Fruit fly (Drosophila melanogaster) whole organism, embryonic: ENCODE measurements around the gene Vps53.

Experiments
- Bgb ChIP-seq: fragments of 200-800 bp; sonication (Bioruptor generic); IDR thresholded peaks from 2 replicates; pipeline ENCODE4 v1.3.6; 2022; ENCODE audit warnings: missing biosample characterization, missing genetic modification characterization; ENCODE audit not compliant: partially characterized antibody
- CG10209 ChIP-seq: fragments of 200-800 bp; sonication (Bioruptor generic); optimal IDR thresholded peaks from 3 replicates; lab custom pipeline; 2017; ENCODE audit warnings: missing biosample characterization, mild to moderate bottlenecking, missing genetic modification characterization, missing genetic modification reagents
- CG10267 ChIP-seq: fragments of 200-800 bp; sonication (Bioruptor generic); optimal IDR thresholded peaks from 2 replicates; lab custom pipeline; 2018; ENCODE audit warnings: missing biosample characterization, mild to moderate bottlenecking, missing genetic modification characterization, moderate library complexity
- CG10274 ChIP-seq: fragments of 200-800 bp; sonication (Bioruptor generic); optimal IDR thresholded peaks from 3 replicates; lab custom pipeline; 2017; ENCODE audit warnings: missing biosample characterization, mild to moderate bottlenecking, missing genetic modification characterization
- CG10959 ChIP-seq: fragments of 200-800 bp; sonication (Bioruptor generic); IDR thresholded peaks from 2 replicates; pipeline ENCODE4 v1.3.6; 2022; ENCODE audit warnings: missing biosample characterization, missing genetic modification characterization
- CG11398 ChIP-seq: fragments of 200-800 bp; sonication (Bioruptor generic); optimal IDR thresholded peaks from 2 replicates; lab custom pipeline; 2016; ENCODE audit warnings: missing biosample characterization, missing genetic modification characterization
- CG12769 ChIP-seq: fragments of 200-800 bp; sonication (Bioruptor generic); optimal IDR thresholded peaks from 2 replicates; lab custom pipeline; 2019; ENCODE audit warnings: missing biosample characterization, mild to moderate bottlenecking, missing genetic modification characterization, moderate library complexity
- CG13123 ChIP-seq: fragments of 200-800 bp; sonication (Bioruptor generic); optimal IDR thresholded peaks from 2 replicates; lab custom pipeline; 2016; ENCODE audit warnings: missing biosample characterization, missing genetic modification characterization
- CG13296 ChIP-seq: fragments of 200-800 bp; sonication (Bioruptor generic); optimal IDR thresholded peaks from 3 replicates; lab custom pipeline; 2018; ENCODE audit warnings: missing biosample characterization, mild to moderate bottlenecking, missing genetic modification characterization
- CG14014 ChIP-seq: fragments of 200-800 bp; sonication (Bioruptor generic); IDR thresholded peaks from 2 replicates; pipeline ENCODE4 v1.3.6; 2022; ENCODE audit warnings: missing biosample characterization, missing genetic modification characterization
- CG14441 ChIP-seq: fragments of 200-800 bp; sonication (Bioruptor generic); IDR thresholded peaks from 2 replicates; pipeline ENCODE4 v1.3.6; 2022; ENCODE audit warnings: missing biosample characterization, missing genetic modification characterization
- CG14667 ChIP-seq: fragments of 200-800 bp; sonication (Bioruptor generic); IDR thresholded peaks from 2 replicates; pipeline ENCODE4 v1.3.6; 2022; ENCODE audit warnings: missing biosample characterization, missing genetic modification characterization
- CG14710 ChIP-seq: fragments of 200-800 bp; sonication (Bioruptor generic); optimal IDR thresholded peaks from 3 replicates; lab custom pipeline; 2019; ENCODE audit warnings: missing biosample characterization, mild to moderate bottlenecking, missing genetic modification characterization, moderate library complexity
- CG1792 ChIP-seq: fragments of 200-800 bp; sonication (Bioruptor generic); optimal IDR thresholded peaks from 2 replicates; lab custom pipeline; 2016; ENCODE audit warnings: missing biosample characterization, missing genetic modification characterization
- CG18011 ChIP-seq: fragments of 200-800 bp; sonication (Bioruptor generic); optimal IDR thresholded peaks from 2 replicates; lab custom pipeline; 2017; ENCODE audit warnings: missing biosample characterization, missing genetic modification characterization, mild to moderate bottlenecking, moderate library complexity, missing genotype
- CG3065 ChIP-seq: fragments of 200-800 bp; sonication (Bioruptor generic); optimal IDR thresholded peaks from 2 replicates; lab custom pipeline; 2016; ENCODE audit warnings: missing biosample characterization, missing genetic modification characterization
- CG3163 ChIP-seq: fragments of 200-800 bp; sonication (Bioruptor generic); optimal IDR thresholded peaks from 3 replicates; lab custom pipeline; 2016; ENCODE audit warnings: missing biosample characterization, missing genetic modification characterization
- CG33557 ChIP-seq: fragments of 200-800 bp; sonication (Bioruptor generic); optimal IDR thresholded peaks from 2 replicates; lab custom pipeline; 2019; ENCODE audit warnings: missing biosample characterization, mild to moderate bottlenecking, missing genetic modification characterization, moderate library complexity
- CG3847 ChIP-seq: fragments of 200-800 bp; sonication (Bioruptor generic); IDR thresholded peaks from 2 replicates; pipeline ENCODE4 v1.3.6; 2022; ENCODE audit warnings: missing biosample characterization, missing genetic modification characterization
- CG6791 ChIP-seq: fragments of 200-800 bp; sonication (Bioruptor generic); IDR thresholded peaks from 3 replicates; pipeline ENCODE4 v1.3.6; 2022; ENCODE audit warnings: missing biosample characterization, missing genetic modification characterization; ENCODE audit not compliant: partially characterized antibody
- CG7928 ChIP-seq: fragments of 200-800 bp; sonication (Bioruptor generic); optimal IDR thresholded peaks from 2 replicates; lab custom pipeline; 2017; ENCODE audit warnings: missing biosample characterization, mild to moderate bottlenecking, missing genetic modification characterization
- CG8924 ChIP-seq: fragments of 200-800 bp; optimal IDR thresholded peaks from 3 replicates; lab custom pipeline; 2019; ENCODE audit warnings: missing biosample characterization, mild to moderate bottlenecking, missing genetic modification characterization, moderate library complexity
- CG9932 ChIP-seq: fragments of 200-800 bp; sonication (Bioruptor generic); IDR thresholded peaks from 2 replicates; pipeline ENCODE4 v1.3.6; 2022; ENCODE audit warnings: missing biosample characterization, missing genetic modification characterization
- Chrac-16 ChIP-seq: fragments of 200-800 bp; sonication (Bioruptor generic); optimal IDR thresholded peaks from 3 replicates; lab custom pipeline; 2016; ENCODE audit warnings: missing biosample characterization, missing genetic modification characterization
- Doc3 ChIP-seq: fragments of 200-800 bp; sonication (Bioruptor generic); IDR thresholded peaks from 3 replicates; pipeline ENCODE4 v1.3.6; 2022; ENCODE audit warnings: missing biosample characterization, missing genetic modification characterization; ENCODE audit not compliant: partially characterized antibody
- Elba2 ChIP-seq: fragments of 200-800 bp; sonication (Bioruptor generic); optimal IDR thresholded peaks from 3 replicates; lab custom pipeline; 2016; ENCODE audit warnings: missing biosample characterization, missing genetic modification characterization
- Hsf ChIP-seq: fragments of 200-800 bp; sonication (Bioruptor generic); optimal IDR thresholded peaks from 3 replicates; lab custom pipeline; 2016; ENCODE audit warnings: missing biosample characterization, missing genetic modification characterization
- Jarid2 ChIP-seq: fragments of 200-800 bp; sonication (Bioruptor generic); optimal IDR thresholded peaks from 3 replicates; lab custom pipeline; 2017; ENCODE audit warnings: mild to moderate bottlenecking, missing biosample characterization, missing genetic modification reagents, missing genetic modification characterization
- Kr ChIP-seq: fragments of 200-800 bp; sonication (Bioruptor generic); optimal IDR thresholded peaks from 2 replicates; lab custom pipeline; 2017; ENCODE audit warnings: missing biosample characterization, mild to moderate bottlenecking, missing genetic modification characterization
- Poxn ChIP-seq: fragments of 200-800 bp; sonication (Bioruptor generic); IDR thresholded peaks from 2 replicates; pipeline ENCODE4 v1.3.6; 2022; ENCODE audit warnings: missing biosample characterization, missing genetic modification characterization
- Xrp1 ChIP-seq: fragments of 200-800 bp; sonication (Bioruptor generic); IDR thresholded peaks from 2 replicates; pipeline ENCODE4 v1.3.6; 2022; ENCODE audit warnings: missing biosample characterization, missing genetic modification characterization
- ab ChIP-seq: fragments of 200-800 bp; sonication (Bioruptor generic); optimal IDR thresholded peaks from 2 replicates; lab custom pipeline; 2016; ENCODE audit warnings: missing biosample characterization, missing genetic modification characterization
- az2 ChIP-seq: fragments of 200-800 bp; sonication (Bioruptor generic); optimal IDR thresholded peaks from 3 replicates; lab custom pipeline; 2016; ENCODE audit warnings: missing biosample characterization, missing genetic modification characterization
- bcd ChIP-seq: fragments of 200-800 bp; sonication (Bioruptor generic); optimal IDR thresholded peaks from 2 replicates; lab custom pipeline; 2017; ENCODE audit warnings: missing biosample characterization, mild to moderate bottlenecking, missing genetic modification characterization
- cato ChIP-seq: fragments of 200-800 bp; sonication (Bioruptor generic); optimal IDR thresholded peaks from 2 replicates; lab custom pipeline; 2016; ENCODE audit warnings: missing biosample characterization, missing genetic modification characterization, borderline replicate concordance
- chif ChIP-seq, 2 experiments: fragments of 200-800 bp; sonication (Bioruptor generic); optimal IDR thresholded peaks; 3 replicates each; lab custom pipeline; 2016; ENCODE audit warnings: missing biosample characterization in 2 of 2, missing genetic modification characterization in 2 of 2
- gcm2 ChIP-seq: fragments of 200-800 bp; sonication (Bioruptor generic); optimal IDR thresholded peaks from 2 replicates; lab custom pipeline; 2016; ENCODE audit warnings: missing biosample characterization, missing genetic modification characterization
- hbn ChIP-seq: fragments of 200-800 bp; sonication (Bioruptor generic); IDR thresholded peaks from 2 replicates; pipeline ENCODE4 v1.3.6; 2022; ENCODE audit warnings: missing biosample characterization, missing genetic modification characterization; ENCODE audit not compliant: partially characterized antibody
- inv ChIP-seq: fragments of 200-800 bp; sonication (Bioruptor generic); IDR thresholded peaks from 2 replicates; pipeline ENCODE4 v1.3.6; 2022; ENCODE audit warnings: missing biosample characterization, missing genetic modification characterization; ENCODE audit not compliant: partially characterized antibody
- jing ChIP-seq: fragments of 200-800 bp; sonication (Bioruptor generic); optimal IDR thresholded peaks from 2 replicates; lab custom pipeline; 2018; ENCODE audit warnings: missing biosample characterization, mild to moderate bottlenecking, missing genetic modification characterization
- pfk ChIP-seq: fragments of 200-800 bp; sonication (Bioruptor generic); optimal IDR thresholded peaks from 2 replicates; lab custom pipeline; 2018; ENCODE audit warnings: missing biosample characterization, mild to moderate bottlenecking, missing genetic modification characterization, moderate library complexity
- pzg ChIP-seq: fragments of 200-800 bp; sonication (Bioruptor generic); optimal IDR thresholded peaks from 3 replicates; lab custom pipeline; 2018; ENCODE audit warnings: missing biosample characterization, mild to moderate bottlenecking, missing genetic modification characterization, moderate library complexity
- repo ChIP-seq: fragments of 200-800 bp; sonication (Bioruptor generic); optimal IDR thresholded peaks from 2 replicates; lab custom pipeline; 2016; ENCODE audit warnings: missing biosample characterization, missing genetic modification characterization
- ro ChIP-seq: fragments of 200-800 bp; sonication (Bioruptor generic); IDR thresholded peaks from 2 replicates; pipeline ENCODE4 v1.3.6; 2022; ENCODE audit warnings: missing biosample characterization, missing genetic modification characterization
- schlank ChIP-seq: fragments of 200-800 bp; sonication (Bioruptor generic); optimal IDR thresholded peaks from 2 replicates; lab custom pipeline; 2018; ENCODE audit warnings: missing biosample characterization, mild to moderate bottlenecking, missing genetic modification characterization
- sens ChIP-seq: fragments of 200-800 bp; sonication (Bioruptor generic); peaks from one replicate; lab custom pipeline; 2016; ENCODE audit warnings: missing biosample characterization, missing genetic modification characterization
- sna ChIP-seq: fragments of 200-800 bp; sonication (Bioruptor generic); IDR thresholded peaks from 2 replicates; pipeline ENCODE4 v1.3.6; 2022; ENCODE audit warnings: missing biosample characterization, missing genetic modification characterization; ENCODE audit not compliant: partially characterized antibody
- trem ChIP-seq: fragments of 200-800 bp; optimal IDR thresholded peaks from 3 replicates; lab custom pipeline; 2019; ENCODE audit warnings: missing biosample characterization, mild to moderate bottlenecking, missing genetic modification characterization, moderate library complexity
- vnd ChIP-seq: fragments of 200-800 bp; sonication (Bioruptor generic); IDR thresholded peaks from 3 replicates; pipeline ENCODE4 v1.3.6; 2022; ENCODE audit warnings: missing biosample characterization, missing genetic modification characterization; ENCODE audit not compliant: partially characterized antibody

Gene Vps53

dm6 chr2L:4385387-4386279 lies at the start of gene Vps53 (continued):
- TF ChIP-seq CG1792 (GFP tag; lab: Kevin White, UChicago) (no peak), CG10274 (GFP tag; lab: Kevin White, UChicago) (no peak), Xrp1 (GFP tag; lab: Robert Waterston, UW) (no peak), CG14441 (GFP tag; lab: Robert Waterston, UW) (no peak), bcd (GFP tag; lab: Kevin White, UChicago) (no peak), pfk (no peak), CG10267 (tag; lab: Kevin White, UChicago) (no peak), ab (GFP tag; lab: Kevin White, UChicago) (no peak), jing (GFP tag; lab: Kevin White, UChicago) (no peak), cato (GFP tag; lab: Kevin White, UChicago) (no peak), Elba2 (GFP tag; lab: Kevin White, UChicago) (no peak), Hsf (GFP tag; lab: Kevin White, UChicago) (no peak), CG10959 (no peak), Doc3 (no peak), CG14710 (peak; percentile 11), Bgb (GFP tag; lab: Robert Waterston, UW) (peak; percentile 20; the same call in 1 of the 2 replicates), sna (no peak), CG11398 (GFP tag; lab: Kevin White, UChicago) (no peak), pzg (GFP tag; lab: Kevin White, UChicago) (peak; percentile 56), Poxn (no peak), ro (GFP tag; lab: Robert Waterston, UW) (no peak), CG33557 (GFP tag; lab: Kevin White, UChicago) (no peak), inv (GFP tag; lab: Robert Waterston, UW) (no peak), CG3847 (GFP tag; lab: Robert Waterston, UW) (no peak), CG12769 (tag; lab: Kevin White, UChicago) (no peak), CG13123 (GFP tag; lab: Kevin White, UChicago) (no peak), CG13296 (GFP tag; lab: Kevin White, UChicago) (no peak), hbn (GFP tag; lab: Robert Waterston, UW) (no peak), chif (GFP tag; optimal IDR thresholded peaks at IDR 0.05; lab: Kevin White, UChicago) (no peak), CG9932 (no peak), CG8924 (tag; lab: Kevin White, UChicago) (no peak), CG7928 (GFP tag; lab: Kevin White, UChicago) (peak; percentile 88), schlank (tag; lab: Kevin White, UChicago) (no peak), CG18011 (no peak), CG6791 (GFP tag; lab: Robert Waterston, UW) (no peak), CG10209 (GFP tag; lab: Kevin White, UChicago) (no peak), az2 (GFP tag; lab: Kevin White, UChicago) (no peak), sens (GFP tag; lab: Kevin White, UChicago) (peak; percentile 60), gcm2 (GFP tag; lab: Kevin White, UChicago) (no peak), vnd (GFP tag; lab: Robert Waterston, UW) (no peak), CG14667 (no peak), repo (GFP tag; lab: Kevin White, UChicago) (no peak), CG14014 (GFP tag; lab: Robert Waterston, UW) (no peak), CG3163 (GFP tag; lab: Kevin White, UChicago) (no peak), Chrac-16 (GFP tag; lab: Kevin White, UChicago) (no peak), Jarid2 (no peak), trem (tag; lab: Kevin White, UChicago) (peak; percentile 26), Kr (GFP tag; lab: Kevin White, UChicago) (no peak), CG3065 (GFP tag; lab: Kevin White, UChicago) (no peak)
